Worm (Caenorhabditis elegans) whole organism, late embryonic: ENCODE results near the gene odd-1.

Experiments used
- C08G9.2 ChIP-seq: sonication (generic microtip); optimal IDR thresholded peaks from 2 replicates; lab custom pipeline; 2016; ENCODE audit warnings: mild to moderate bottlenecking, missing genetic modification characterization, moderate library complexity, missing compliant biosample characterization
- ama-1 ChIP-seq: fragments of 150-350 bp; optimal IDR thresholded peaks from 2 replicates; lab custom pipeline; 2014
- ceh-18 ChIP-seq: sonication (generic microtip); optimal IDR thresholded peaks from 2 replicates; lab custom pipeline; 2016; ENCODE audit warnings: missing genetic modification characterization, missing compliant biosample characterization
- ceh-45 ChIP-seq: fragments of 200-800 bp; sonication (Bioruptor generic); IDR thresholded peaks from 2 replicates; pipeline ENCODE4 v1.3.6; 2022; ENCODE audit warnings: missing genetic modification reagents, missing genetic modification characterization, missing compliant biosample characterization
- lim-6 ChIP-seq: sonication (generic microtip); optimal IDR thresholded peaks from 2 replicates; lab custom pipeline; 2016; ENCODE audit warnings: missing genetic modification characterization, missing compliant biosample characterization
- nfya-1 ChIP-seq: sonication (generic microtip); optimal IDR thresholded peaks from 2 replicates; lab custom pipeline; 2017; ENCODE audit warnings: missing genetic modification characterization, mild to moderate bottlenecking, missing compliant biosample characterization, antibody characterized with exemption, moderate library complexity
- nhr-11 ChIP-seq: fragments of 150-350 bp; optimal IDR thresholded peaks from 2 replicates; lab custom pipeline; 2014; ENCODE audit warnings: missing biosample characterization, missing genetic modification characterization
- pqm-1 ChIP-seq: sonication (generic microtip); optimal IDR thresholded peaks from 2 replicates; lab custom pipeline; 2016; ENCODE audit warnings: missing genetic modification characterization, missing compliant biosample characterization
- unc-55 ChIP-seq: sonication (generic microtip); optimal IDR thresholded peaks from 2 replicates; lab custom pipeline; 2017; ENCODE audit warnings: missing biosample characterization, missing genetic modification reagents, missing genetic modification characterization
- ztf-16 ChIP-seq: sonication (generic microtip); optimal IDR thresholded peaks from 2 replicates; lab custom pipeline; 2017; ENCODE audit warnings: missing genetic modification characterization, missing compliant biosample characterization

DNA sequence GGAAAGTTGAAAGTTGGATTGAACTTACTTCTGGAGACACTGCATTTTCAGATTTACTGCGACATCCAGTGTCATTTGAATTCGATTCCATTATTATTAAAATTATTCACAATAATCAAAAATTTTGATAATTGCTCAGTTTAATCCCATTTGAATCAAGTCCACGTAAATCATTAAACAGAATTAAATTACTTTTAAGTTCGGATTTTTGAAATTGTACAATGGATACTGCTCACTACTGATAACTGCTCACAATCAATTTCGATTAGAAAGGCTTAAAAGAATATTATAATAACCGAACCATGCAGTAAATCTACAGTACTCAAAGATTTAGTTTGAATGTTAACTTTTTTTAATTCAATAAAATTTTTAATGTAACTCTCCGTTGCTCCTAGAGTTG, 43.9 kb upstream of the odd-1 start, which contains the start of gene R01H2.4:
- TF ChIP-seq unc-55 (GFP tag; lab: Kevin White, UChicago) (no peak), ceh-18 (tag; lab: Kevin White, UChicago) (no peak), ceh-45 (no peak), ztf-16 (no peak), nfya-1 (tag; lab: Kevin White, UChicago) (no peak), ama-1 (no peak), nhr-11 (tag; lab: Kevin White, UChicago) (no peak), C08G9.2 (no peak), lim-6 (tag; lab: Kevin White, UChicago) (no peak), pqm-1 (tag; lab: Kevin White, UChicago) (no peak)
